Fruit fly (Drosophila melanogaster) whole organism: ENCODE data around the gene Thor.

Experiments used
- CG8478 ChIP-seq: fragments of >200 bp; optimal IDR thresholded peaks from 2 replicates; lab custom pipeline; 2018; ENCODE audit warnings: inconsistent platforms
- Dll ChIP-seq: fragments of >200 bp; optimal IDR thresholded peaks from 2 replicates; lab custom pipeline; 2017
- EcR ChIP-seq, 2 experiments: fragments of >200 bp; optimal IDR thresholded peaks; 2 replicates each; lab custom pipeline; 2017; ENCODE audit warnings: missing biosample characterization in 2 of 2, missing genetic modification characterization in 2 of 2, missing genetic modification reagents in 2 of 2
- pan ChIP-seq: fragments of >200 bp; optimal IDR thresholded peaks from 2 replicates; lab custom pipeline; 2017
- psq ChIP-seq: fragments of >200 bp; optimal IDR thresholded peaks from 2 replicates; lab custom pipeline; 2017
- usp ChIP-seq: fragments of >200 bp; optimal IDR thresholded peaks from 2 replicates; lab custom pipeline; 2017; ENCODE audit warnings: missing biosample characterization, missing genetic modification characterization, mixed read lengths

Thor gene

dm6 chr2L:3479697-3480442, 1.6 kb downstream of the Thor start:
- no peak for TF ChIP-seq usp (GFP tag; lab: Kevin White, UChicago)
- no peak for TF ChIP-seq CG8478
- no peak for TF ChIP-seq psq (lab: Kevin White, UChicago)
- TF ChIP-seq EcR (GFP tag; optimal IDR thresholded peaks at IDR 0.05; lab: Kevin White, UChicago), result no peak
- no peak for TF ChIP-seq pan (lab: Kevin White, UChicago)
- TF ChIP-seq Dll (lab: Kevin White, UChicago), result no peak

dm6 chr2L:3480443-3480839, 2.2 kb downstream of the Thor start:
- no peak for TF ChIP-seq psq (lab: Kevin White, UChicago)
- no peak for TF ChIP-seq EcR (GFP tag; optimal IDR thresholded peaks at IDR 0.05; lab: Kevin White, UChicago)
- no peak for TF ChIP-seq usp (GFP tag; lab: Kevin White, UChicago)
- no peak for TF ChIP-seq pan (lab: Kevin White, UChicago)
- no peak for TF ChIP-seq Dll (lab: Kevin White, UChicago)
- TF ChIP-seq CG8478, result no peak

- TF ChIP-seq EcR (GFP tag; optimal IDR thresholded peaks at IDR 0.05; lab: Kevin White, UChicago) (no peak), psq (lab: Kevin White, UChicago) (no peak)
Measured at dm6 chr2L:3482037-3482436, 3.8 kb downstream of the Thor start.

dm6 chr2L:3482712-3483111, 4.5 kb downstream of the Thor start:
- TF ChIP-seq psq (lab: Kevin White, UChicago) (no peak), pan (lab: Kevin White, UChicago) (no peak)

- TF ChIP-seq psq (lab: Kevin White, UChicago), result no peak
- TF ChIP-seq CG8478, result no peak
- no peak for TF ChIP-seq usp (GFP tag; lab: Kevin White, UChicago)
- TF ChIP-seq EcR (GFP tag; optimal IDR thresholded peaks at IDR 0.05; lab: Kevin White, UChicago), result no peak
- TF ChIP-seq pan (lab: Kevin White, UChicago), result no peak
- TF ChIP-seq Dll (lab: Kevin White, UChicago), result no peak
Measured at dm6 chr2L:3483672-3484071, 5.4 kb downstream of the Thor start.

dm6 chr2L:3484759-3485158, 6.5 kb downstream of the Thor start:
- TF ChIP-seq Dll (lab: Kevin White, UChicago) (no peak), pan (lab: Kevin White, UChicago) (no peak), EcR (GFP tag; optimal IDR thresholded peaks at IDR 0.05; lab: Kevin White, UChicago) (no peak), usp (GFP tag; lab: Kevin White, UChicago) (no peak), psq (lab: Kevin White, UChicago) (no peak), CG8478 (no peak)

dm6 chr2L:3485506-3485905, 7.3 kb downstream of the Thor start:
- no peak for TF ChIP-seq psq (lab: Kevin White, UChicago)
- no peak for TF ChIP-seq pan (lab: Kevin White, UChicago)
- TF ChIP-seq usp (GFP tag; lab: Kevin White, UChicago), result no peak
- TF ChIP-seq Dll (lab: Kevin White, UChicago), result no peak
- no peak for TF ChIP-seq CG8478
- no peak for TF ChIP-seq EcR (GFP tag; optimal IDR thresholded peaks at IDR 0.05; lab: Kevin White, UChicago)

- TF ChIP-seq pan (lab: Kevin White, UChicago) (no peak), Dll (lab: Kevin White, UChicago) (no peak), CG8478 (no peak), psq (lab: Kevin White, UChicago) (no peak), EcR (GFP tag; optimal IDR thresholded peaks at IDR 0.05; lab: Kevin White, UChicago) (no peak), usp (GFP tag; lab: Kevin White, UChicago) (no peak)
Measured at dm6 chr2L:3490971-3491370, 12.7 kb downstream of the Thor start, which contains the start of gene CG15414. CG15414 (minus strand) TSS chr2L:3491071.

dm6 chr2L:3493475-3493874, 15.2 kb downstream of the Thor start:
- TF ChIP-seq psq (lab: Kevin White, UChicago), result no peak
- TF ChIP-seq usp (GFP tag; lab: Kevin White, UChicago), result no peak
- no peak for TF ChIP-seq CG8478

- TF ChIP-seq CG8478 (no peak), psq (lab: Kevin White, UChicago) (no peak), Dll (lab: Kevin White, UChicago) (no peak), usp (GFP tag; lab: Kevin White, UChicago) (no peak), EcR (GFP tag; optimal IDR thresholded peaks at IDR 0.05; lab: Kevin White, UChicago) (no peak), pan (lab: Kevin White, UChicago) (no peak)
Measured at dm6 chr2L:3495465-3495864, 17.2 kb downstream of the Thor start.

- TF ChIP-seq CG8478, result no peak
- TF ChIP-seq EcR (GFP tag; optimal IDR thresholded peaks at IDR 0.05; lab: Kevin White, UChicago), result no peak
- TF ChIP-seq usp (GFP tag; lab: Kevin White, UChicago), result no peak
- no peak for TF ChIP-seq pan (lab: Kevin White, UChicago)
- TF ChIP-seq Dll (lab: Kevin White, UChicago), result no peak
- TF ChIP-seq psq (lab: Kevin White, UChicago), result no peak
Measured at dm6 chr2L:3504851-3505250, 26.6 kb downstream of the Thor start.

dm6 chr2L:3506322-3506721, 28.1 kb downstream of the Thor start:
- no peak for TF ChIP-seq pan (lab: Kevin White, UChicago)

- TF ChIP-seq Dll (lab: Kevin White, UChicago) (no peak), pan (lab: Kevin White, UChicago) (no peak), psq (lab: Kevin White, UChicago) (no peak), EcR (GFP tag; optimal IDR thresholded peaks at IDR 0.05; lab: Kevin White, UChicago) (no peak), CG8478 (no peak), usp (GFP tag; lab: Kevin White, UChicago) (no peak)
Measured at dm6 chr2L:3506806-3507205, 28.6 kb downstream of the Thor start.
